Fruit fly (Drosophila melanogaster): ENCODE measurements around the gene BI-1.

BI-1 gene

dm6 chr3L:8299224-8300130, 9.3 kb downstream of the BI-1 start, which contains the start of the genes Arl5 and CG13671 (continued):
- TF ChIP-seq shn (GFP tag; optimal IDR thresholded peaks at IDR 0.05) (peak; percentile 50), chn (GFP tag; optimal IDR thresholded peaks at IDR 0.05) (peak; percentile 78), org-1 (GFP tag; optimal IDR thresholded peaks at IDR 0.05) (peak; percentile 28), CG11085 (GFP tag; IDR thresholded peaks at IDR 0.05) (peak; percentile 71), Side (GFP tag; optimal IDR thresholded peaks at IDR 0.05) (peak; percentile 30), Ada2b (GFP tag; IDR thresholded peaks at IDR 0.05) (peak; percentile 75), CG18476 (GFP tag; optimal IDR thresholded peaks at IDR 0.05) (peak; percentile 72), ranshi (GFP tag; IDR thresholded peaks at IDR 0.05) (peak; percentile 82; the same call in 1 of the 2 replicates), NFAT (GFP tag; IDR thresholded peaks at IDR 0.05) (peak; percentile 54; the same call in 1 of the 2 replicates), CG33213 (GFP tag; optimal IDR thresholded peaks at IDR 0.05) (peak; percentile 74), Dad (GFP tag; optimal IDR thresholded peaks at IDR 0.05) (peak; percentile 44), CG3065 (GFP tag; optimal IDR thresholded peaks at IDR 0.05) (peak; percentile 75), stc (GFP tag; IDR thresholded peaks at IDR 0.05) (peak; percentile 61), her (GFP tag; optimal IDR thresholded peaks at IDR 0.05) (peak; percentile 35), CG34422 (GFP tag; IDR thresholded peaks at IDR 0.05) (peak; percentile 78), ap (GFP tag; IDR thresholded peaks at IDR 0.05) (peak; percentile 51), Xrp1 (GFP tag; IDR thresholded peaks at IDR 0.05) (peak; percentile 89), kay (GFP tag; optimal IDR thresholded peaks at IDR 0.05) (peak; percentile 74), h (optimal IDR thresholded peaks at IDR 0.05) (no peak), sim (GFP tag; IDR thresholded peaks at IDR 0.05) (0 out of 2 replicates have a peak, but pooled peaks have one; percentile 30), CG6791 (GFP tag; IDR thresholded peaks at IDR 0.05; ENCODE audit: partially characterized antibody) (peak; percentile 73), crol (GFP tag; IDR thresholded peaks at IDR 0.05) (no peak; the same call in 1 of the 2 replicates), ind (GFP tag; optimal IDR thresholded peaks at IDR 0.05) (peak; percentile 88), az2 (GFP tag; optimal IDR thresholded peaks at IDR 0.05) (peak; percentile 82), dpn (GFP tag; optimal IDR thresholded peaks at IDR 0.05) (peak; percentile 66 to 89), CG11093 (GFP tag; IDR thresholded peaks at IDR 0.05) (peak; percentile 63), ken (GFP tag; IDR thresholded peaks at IDR 0.05) (peak; percentile 83), CG13123 (GFP tag; optimal IDR thresholded peaks at IDR 0.05) (peak; percentile 83), amos (GFP tag; IDR thresholded peaks at IDR 0.05; ENCODE audit: partially characterized antibody) (peak; percentile 72), Dp (GFP tag; optimal IDR thresholded peaks at IDR 0.05) (peak; percentile 44), ara (GFP tag; IDR thresholded peaks at IDR 0.05) (peak; percentile 67; the same call in 1 of the 2 replicates), fd102C (GFP tag; optimal IDR thresholded peaks at IDR 0.05) (peak; percentile 19), CG31365 (tag; optimal IDR thresholded peaks at IDR 0.05) (no peak), run (tag; optimal IDR thresholded peaks at IDR 0.05) (no peak), slou (GFP tag; optimal IDR thresholded peaks at IDR 0.05) (peak; percentile 79), CG9437 (GFP tag; optimal IDR thresholded peaks at IDR 0.05) (peak; percentile 59), CG7357 (GFP tag; IDR thresholded peaks at IDR 0.05) (peak; percentile 23; the same call in 1 of the 3 replicates), CG7786 (GFP tag; optimal IDR thresholded peaks at IDR 0.05) (peak; percentile 27), CG16863 (GFP tag; optimal IDR thresholded peaks at IDR 0.05) (peak; percentile 54), BtbVII (GFP tag; optimal IDR thresholded peaks at IDR 0.05) (no peak), B-H1 (GFP tag; IDR thresholded peaks at IDR 0.05) (peak; percentile 69; the same call in 1 of the 3 replicates), Pdp1 (GFP tag; optimal IDR thresholded peaks at IDR 0.05) (peak; percentile 50 to 57), tap (tag; optimal IDR thresholded peaks at IDR 0.05) (no peak), CG15514 (GFP tag; optimal IDR thresholded peaks at IDR 0.05) (peak; percentile 76), esg (GFP tag; conservative IDR thresholded peaks at IDR 0.05) (peak; percentile 67), CG17568 (GFP tag; optimal IDR thresholded peaks at IDR 0.05) (no peak), CG8089 (GFP tag; optimal IDR thresholded peaks at IDR 0.05) (peak; percentile 24), CG17612 (GFP tag; IDR thresholded peaks at IDR 0.05) (0 out of 2 replicates have a peak, but pooled peaks have one; percentile 33), Optix (GFP tag; IDR thresholded peaks at IDR 0.05) (peak; percentile 62; the same call in 1 of the 3 replicates)
